Fruit fly (Drosophila melanogaster) whole organism, prepupa: ENCODE results near the gene dock.

ENCODE experiments used
- Blimp-1 ChIP-seq: fragments of 200-800 bp; sonication (Bioruptor generic); optimal IDR thresholded peaks from 3 replicates; lab custom pipeline; 2017; ENCODE audit warnings: missing biosample characterization, missing genetic modification characterization, mild to moderate bottlenecking, moderate library complexity, missing genetic modification reagents
- CG10631 ChIP-seq: fragments of 200-800 bp; sonication (Bioruptor generic); optimal IDR thresholded peaks from 2 replicates; lab custom pipeline; 2016; ENCODE audit warnings: missing biosample characterization, missing genetic modification characterization
- CG11902 ChIP-seq: fragments of 200-800 bp; sonication (Bioruptor generic); optimal IDR thresholded peaks from 3 replicates; lab custom pipeline; 2016; ENCODE audit warnings: missing biosample characterization, missing genetic modification characterization
- CG15336 ChIP-seq: fragments of 200-800 bp; sonication (Bioruptor generic); IDR thresholded peaks from 2 replicates; pipeline ENCODE4 v1.3.6; 2022; ENCODE audit warnings: missing biosample characterization, missing genetic modification characterization
- CG1621 ChIP-seq: fragments of 200-800 bp; sonication (Bioruptor generic); optimal IDR thresholded peaks from 3 replicates; lab custom pipeline; 2018; ENCODE audit warnings: missing biosample characterization, mild to moderate bottlenecking, missing genetic modification characterization
- CG16779 ChIP-seq: fragments of 200-800 bp; sonication (Bioruptor generic); optimal IDR thresholded peaks from 3 replicates; lab custom pipeline; 2017; ENCODE audit warnings: missing biosample characterization, mild to moderate bottlenecking, missing genetic modification characterization
- CG3032 ChIP-seq: fragments of 200-800 bp; optimal IDR thresholded peaks from 2 replicates; lab custom pipeline; 2019; ENCODE audit warnings: missing biosample characterization, mild to moderate bottlenecking, missing genetic modification characterization, moderate library complexity
- CG32006 ChIP-seq: fragments of 200-800 bp; sonication (Bioruptor generic); optimal IDR thresholded peaks from 3 replicates; lab custom pipeline; 2017; ENCODE audit warnings: missing biosample characterization, mild to moderate bottlenecking, missing genetic modification characterization
- CG34406 ChIP-seq: fragments of 200-800 bp; sonication (Bioruptor generic); optimal IDR thresholded peaks from 3 replicates; lab custom pipeline; 2016; ENCODE audit warnings: missing biosample characterization, missing genetic modification characterization
- CG3919 ChIP-seq: fragments of 200-800 bp; sonication (Bioruptor generic); optimal IDR thresholded peaks from 3 replicates; lab custom pipeline; 2016; ENCODE audit warnings: missing biosample characterization, missing genetic modification characterization
- CG4318 ChIP-seq: fragments of 200-800 bp; sonication (Bioruptor generic); optimal IDR thresholded peaks from 3 replicates; lab custom pipeline; 2017; ENCODE audit warnings: missing biosample characterization, mild to moderate bottlenecking, missing genetic modification characterization
- CG6163 ChIP-seq: fragments of 200-800 bp; sonication (Bioruptor generic); IDR thresholded peaks from 3 replicates; pipeline ENCODE4 v1.3.6; 2022; ENCODE audit warnings: missing biosample characterization, missing genetic modification characterization
- CG6276 ChIP-seq: fragments of 200-800 bp; sonication (Bioruptor generic); optimal IDR thresholded peaks from 2 replicates; lab custom pipeline; 2017; ENCODE audit warnings: missing biosample characterization, mild to moderate bottlenecking, missing genetic modification characterization
- CG6792 ChIP-seq: fragments of 200-800 bp; sonication (Bioruptor generic); optimal IDR thresholded peaks from 3 replicates; lab custom pipeline; 2016; ENCODE audit warnings: missing biosample characterization, missing genetic modification characterization
- CG6808 ChIP-seq: fragments of 200-800 bp; sonication (Bioruptor generic); optimal IDR thresholded peaks from 3 replicates; lab custom pipeline; 2017; ENCODE audit warnings: missing biosample characterization, missing genetic modification characterization, mild to moderate bottlenecking, moderate library complexity, missing genetic modification reagents
- CG6854 ChIP-seq: fragments of 200-800 bp; sonication (Bioruptor generic); optimal IDR thresholded peaks from 2 replicates; lab custom pipeline; 2017; ENCODE audit warnings: missing biosample characterization, mild to moderate bottlenecking, missing genetic modification characterization
- CG7368 ChIP-seq: fragments of 200-800 bp; sonication (Bioruptor generic); optimal IDR thresholded peaks from 3 replicates; lab custom pipeline; 2016; ENCODE audit warnings: missing biosample characterization, missing genetic modification characterization
- CG8119 ChIP-seq: fragments of 200-800 bp; sonication (Bioruptor generic); IDR thresholded peaks from 3 replicates; pipeline ENCODE4 v1.3.6; 2022; ENCODE audit warnings: missing biosample characterization, missing genetic modification characterization
- CG8319 ChIP-seq: fragments of 200-800 bp; sonication (Bioruptor generic); optimal IDR thresholded peaks from 3 replicates; lab custom pipeline; 2016; ENCODE audit warnings: missing biosample characterization, missing genetic modification characterization
- CG8632 ChIP-seq: fragments of 200-800 bp; sonication (Bioruptor generic); optimal IDR thresholded peaks from 3 replicates; lab custom pipeline; 2016; ENCODE audit warnings: missing biosample characterization, missing genetic modification characterization
- CG9139 ChIP-seq: fragments of 200-800 bp; sonication (Bioruptor generic); optimal IDR thresholded peaks from 3 replicates; lab custom pipeline; 2017; ENCODE audit warnings: missing biosample characterization, mild to moderate bottlenecking, missing genetic modification characterization
- Eip75B ChIP-seq: fragments of 200-800 bp; sonication (Bioruptor generic); optimal IDR thresholded peaks from 3 replicates; lab custom pipeline; 2016; ENCODE audit warnings: missing biosample characterization, missing genetic modification characterization
- Eip78C ChIP-seq: fragments of 200-800 bp; sonication (Bioruptor generic); peaks from one replicate; lab custom pipeline; 2016; ENCODE audit warnings: missing biosample characterization, missing genetic modification characterization
- Eip93F ChIP-seq: fragments of 200-800 bp; sonication (Bioruptor generic); optimal IDR thresholded peaks from 2 replicates; lab custom pipeline; 2016; ENCODE audit warnings: missing biosample characterization, mild to moderate bottlenecking, missing genetic modification characterization
- Ets96B ChIP-seq: fragments of 200-800 bp; optimal IDR thresholded peaks from 2 replicates; lab custom pipeline; 2019; ENCODE audit warnings: missing biosample characterization, mild to moderate bottlenecking, missing genetic modification characterization, moderate library complexity
- Gug ChIP-seq: fragments of 200-800 bp; sonication (Bioruptor generic); IDR thresholded peaks from 2 replicates; pipeline ENCODE4 v1.3.6; 2022; ENCODE audit warnings: missing biosample characterization, missing genetic modification characterization
- Hr38 ChIP-seq: sonication (Bioruptor generic); optimal IDR thresholded peaks from 2 replicates; lab custom pipeline; 2016; ENCODE audit warnings: missing biosample characterization, missing genetic modification characterization
- Hr39 ChIP-seq: fragments of 200-800 bp; sonication (Bioruptor generic); optimal IDR thresholded peaks from 2 replicates; lab custom pipeline; 2016; ENCODE audit warnings: missing biosample characterization, missing genetic modification characterization
- Lpt ChIP-seq: fragments of 200-800 bp; sonication (Bioruptor generic); optimal IDR thresholded peaks from 3 replicates; lab custom pipeline; 2016; ENCODE audit warnings: missing biosample characterization, missing genetic modification characterization
- Met ChIP-seq: fragments of 200-800 bp; sonication (Bioruptor generic); optimal IDR thresholded peaks from 3 replicates; lab custom pipeline; 2016; ENCODE audit warnings: missing biosample characterization, missing genetic modification characterization
- Sox102F ChIP-seq: fragments of 200-800 bp; sonication (Bioruptor generic); optimal IDR thresholded peaks from 2 replicates; lab custom pipeline; 2016; ENCODE audit warnings: missing biosample characterization, mild to moderate bottlenecking, missing genetic modification characterization
- Sox14 ChIP-seq: fragments of 200-800 bp; sonication (Bioruptor generic); optimal IDR thresholded peaks from 3 replicates; lab custom pipeline; 2016; ENCODE audit warnings: missing biosample characterization, missing genetic modification characterization
- Sox15 ChIP-seq: fragments of 200-800 bp; sonication (Bioruptor generic); optimal IDR thresholded peaks from 3 replicates; lab custom pipeline; 2016; ENCODE audit warnings: missing biosample characterization, missing genetic modification characterization
- achi ChIP-seq: fragments of 200-800 bp; sonication (Bioruptor generic); optimal IDR thresholded peaks from 3 replicates; lab custom pipeline; 2016; ENCODE audit warnings: missing biosample characterization, missing genetic modification characterization
- acj6 ChIP-seq: fragments of 200-800 bp; sonication (Bioruptor generic); optimal IDR thresholded peaks from 3 replicates; lab custom pipeline; 2016; ENCODE audit warnings: missing biosample characterization, missing genetic modification characterization
- cyc ChIP-seq: fragments of 200-800 bp; sonication (Bioruptor generic); optimal IDR thresholded peaks from 3 replicates; lab custom pipeline; 2016; ENCODE audit warnings: missing biosample characterization, missing genetic modification characterization
- dac ChIP-seq: fragments of 200-800 bp; sonication (Bioruptor generic); optimal IDR thresholded peaks from 2 replicates; lab custom pipeline; 2017; ENCODE audit warnings: missing biosample characterization, mild to moderate bottlenecking, missing genetic modification characterization
- dsx ChIP-seq: fragments of 200-800 bp; optimal IDR thresholded peaks from 3 replicates; lab custom pipeline; 2019; ENCODE audit warnings: missing biosample characterization, mild to moderate bottlenecking, missing genetic modification characterization, moderate library complexity; ENCODE audit not compliant: poor library complexity, severe bottlenecking
- eg ChIP-seq: fragments of 200-800 bp; sonication (Bioruptor generic); IDR thresholded peaks from 3 replicates; pipeline ENCODE4 v1.3.6; 2022; ENCODE audit warnings: missing biosample characterization, missing genetic modification characterization
- esn ChIP-seq: fragments of 200-800 bp; sonication (Bioruptor generic); optimal IDR thresholded peaks from 2 replicates; lab custom pipeline; 2016; ENCODE audit warnings: missing biosample characterization, mild to moderate bottlenecking, missing genetic modification characterization, moderate library complexity
- fd59A ChIP-seq: fragments of 200-800 bp; sonication (Bioruptor generic); optimal IDR thresholded peaks from 2 replicates; lab custom pipeline; 2017; ENCODE audit warnings: missing biosample characterization, mild to moderate bottlenecking, missing genetic modification characterization, missing genetic modification reagents
- fd85E ChIP-seq: fragments of 200-800 bp; sonication (Bioruptor generic); optimal IDR thresholded peaks from 3 replicates; lab custom pipeline; 2016; ENCODE audit warnings: missing biosample characterization, missing genetic modification characterization
- fkh ChIP-seq: fragments of 200-800 bp; sonication (Bioruptor generic); optimal IDR thresholded peaks from 3 replicates; lab custom pipeline; 2017; ENCODE audit warnings: missing biosample characterization, mild to moderate bottlenecking, missing genetic modification characterization, moderate library complexity
- lz ChIP-seq: fragments of 200-800 bp; sonication (Bioruptor generic); optimal IDR thresholded peaks from 3 replicates; lab custom pipeline; 2016; ENCODE audit warnings: missing biosample characterization, missing genetic modification characterization
- pdm3 ChIP-seq: fragments of 200-800 bp; sonication (Bioruptor generic); optimal IDR thresholded peaks from 3 replicates; lab custom pipeline; 2016; ENCODE audit warnings: missing biosample characterization, missing genetic modification characterization
- salr ChIP-seq, 2 experiments: fragments of 200-800 bp; sonication (Bioruptor generic); optimal IDR thresholded peaks; 3 replicates each; lab custom pipeline; 2016 to 2018; ENCODE audit warnings: missing biosample characterization in 2 of 2, missing genetic modification characterization in 2 of 2, mild to moderate bottlenecking in 1 of 2
- ss ChIP-seq, 2 experiments: fragments of 200-800 bp; sonication (Bioruptor generic); optimal IDR thresholded peaks; 2 replicates in 1 of 2; 3 replicates in 1 of 2; lab custom pipeline; 2017 to 2018; ENCODE audit warnings: mild to moderate bottlenecking in 2 of 2, missing biosample characterization in 2 of 2, missing genetic modification characterization in 2 of 2, moderate library complexity in 1 of 2
- svp ChIP-seq: fragments of 200-800 bp; sonication (Bioruptor generic); peaks from one replicate; lab custom pipeline; 2016; ENCODE audit warnings: missing biosample characterization, missing genetic modification characterization
- vri ChIP-seq: fragments of 200-800 bp; sonication (Bioruptor generic); optimal IDR thresholded peaks from 3 replicates; lab custom pipeline; 2016; ENCODE audit warnings: missing biosample characterization, mild to moderate bottlenecking, missing genetic modification characterization

Gene dock

dm6 chr2L:840716-841115 lies 14.9 kb downstream of the dock start (continued):
- TF ChIP-seq CG8319 (GFP tag; lab: Kevin White, UChicago) (no peak), CG7368 (GFP tag; lab: Kevin White, UChicago) (no peak), Eip93F (GFP tag; lab: Kevin White, UChicago) (no peak), lz (no peak), Met (GFP tag; lab: Kevin White, UChicago) (no peak), salr (GFP tag; optimal IDR thresholded peaks at IDR 0.05; lab: Kevin White, UChicago) (no peak), CG11902 (GFP tag; lab: Kevin White, UChicago) (no peak)

- TF ChIP-seq CG10631 (GFP tag; lab: Kevin White, UChicago), result peak; percentile 95
- TF ChIP-seq Eip93F (GFP tag; lab: Kevin White, UChicago), result peak; percentile 96
- peak; percentile 95 for TF ChIP-seq CG7368 (GFP tag; lab: Kevin White, UChicago)
- peak; percentile 94 for TF ChIP-seq CG15336 (GFP tag; lab: Robert Waterston, UW)
- TF ChIP-seq fd59A (GFP tag; lab: Kevin White, UChicago), result peak; percentile 94
- peak; percentile 91 for TF ChIP-seq CG9139 (GFP tag; lab: Kevin White, UChicago)
- TF ChIP-seq Eip75B, result peak; percentile 95
- TF ChIP-seq CG4318 (GFP tag; lab: Kevin White, UChicago), result peak; percentile 87
- TF ChIP-seq eg (GFP tag; lab: Robert Waterston, UW), result peak; percentile 96
- TF ChIP-seq Sox14 (GFP tag; lab: Kevin White, UChicago), result peak; percentile 98
- peak; percentile 93 for TF ChIP-seq Ets96B
- TF ChIP-seq CG32006 (GFP tag; lab: Kevin White, UChicago), result peak; percentile 93
- peak; percentile 82 for TF ChIP-seq fd85E (GFP tag; lab: Kevin White, UChicago)
- peak; percentile 95 for TF ChIP-seq acj6 (GFP tag; lab: Kevin White, UChicago)
- peak; percentile 94 for TF ChIP-seq CG8119
- TF ChIP-seq cyc (GFP tag; lab: Kevin White, UChicago), result peak; percentile 96
- peak; percentile 94 for TF ChIP-seq CG8632 (GFP tag; lab: Kevin White, UChicago)
- TF ChIP-seq CG34406 (GFP tag; lab: Kevin White, UChicago), result peak; percentile 95
- peak; percentile 92 for TF ChIP-seq CG6854 (GFP tag; lab: Kevin White, UChicago)
- peak; percentile 93 for TF ChIP-seq CG8319 (GFP tag; lab: Kevin White, UChicago)
- peak; percentile 98 for TF ChIP-seq CG6163 (GFP tag; lab: Robert Waterston, UW)
- peak; percentile 96 for TF ChIP-seq Gug (GFP tag; lab: Robert Waterston, UW)
- peak; percentile 92 for TF ChIP-seq Lpt (GFP tag; lab: Kevin White, UChicago)
- TF ChIP-seq Eip78C (GFP tag; lab: Kevin White, UChicago), result peak; percentile 99
- TF ChIP-seq CG3919 (GFP tag; lab: Kevin White, UChicago), result peak; percentile 96
- peak; percentile 91 for TF ChIP-seq Blimp-1 (GFP tag; lab: Kevin White, UChicago)
- peak; percentile 86 for TF ChIP-seq CG6276 (GFP tag; lab: Kevin White, UChicago)
- TF ChIP-seq Hr39, result peak; percentile 94
- TF ChIP-seq ss (GFP tag; optimal IDR thresholded peaks at IDR 0.05; lab: Kevin White, UChicago), result peak; percentile 94 to 95
- TF ChIP-seq CG16779, result peak; percentile 86
- TF ChIP-seq CG3032 (tag; lab: Kevin White, UChicago), result peak; percentile 96
- peak; percentile 36 for TF ChIP-seq fkh
- peak; percentile 97 for TF ChIP-seq CG6792 (GFP tag; lab: Kevin White, UChicago)
- TF ChIP-seq CG11902 (GFP tag; lab: Kevin White, UChicago), result peak; percentile 92
- TF ChIP-seq svp (GFP tag; lab: Kevin White, UChicago), result peak; percentile 99
- peak; percentile 93 for TF ChIP-seq dsx (GFP tag; lab: Kevin White, UChicago)
- peak; percentile 79 for TF ChIP-seq dac (GFP tag; lab: Kevin White, UChicago)
- peak; percentile 98 for TF ChIP-seq Sox102F (GFP tag; lab: Kevin White, UChicago)
- TF ChIP-seq esn (GFP tag; lab: Kevin White, UChicago), result peak; percentile 98
- peak; percentile 94 for TF ChIP-seq achi (GFP tag; lab: Kevin White, UChicago)
- TF ChIP-seq CG6808 (GFP tag; lab: Kevin White, UChicago), result peak; percentile 95
- peak; percentile 96 for TF ChIP-seq vri
- peak; percentile 87 for TF ChIP-seq Sox15 (GFP tag; lab: Kevin White, UChicago)
- TF ChIP-seq pdm3 (GFP tag; lab: Kevin White, UChicago), result peak; percentile 97
- TF ChIP-seq salr (GFP tag; optimal IDR thresholded peaks at IDR 0.05; lab: Kevin White, UChicago), result peak; percentile 87 to 90
- peak; percentile 98 for TF ChIP-seq Met (GFP tag; lab: Kevin White, UChicago)
- TF ChIP-seq Hr38 (GFP tag; lab: Kevin White, UChicago), result peak; percentile 60
- TF ChIP-seq CG1621 (tag; lab: Kevin White, UChicago), result peak; percentile 95
These were observed 15.9 kb downstream of the dock start for dm6 chr2L:841708-842107.
